Fruit fly (Drosophila melanogaster) whole organism, embryonic: ENCODE results near the gene iav.

ENCODE experiments used
- Abd-B ChIP-seq: fragments of 200-800 bp; sonication (Bioruptor generic); optimal IDR thresholded peaks from 2 replicates; lab custom pipeline; 2018; ENCODE audit warnings: missing biosample characterization, mild to moderate bottlenecking, missing genetic modification characterization, moderate library complexity
- Atf6 ChIP-seq: fragments of 200-800 bp; sonication (Bioruptor generic); IDR thresholded peaks from 2 replicates; pipeline ENCODE4 v1.3.6; 2022; ENCODE audit warnings: missing biosample characterization, missing genetic modification characterization
- BtbVII ChIP-seq: fragments of 200-800 bp; sonication (Bioruptor generic); optimal IDR thresholded peaks from 3 replicates; lab custom pipeline; 2017; ENCODE audit warnings: missing biosample characterization, mild to moderate bottlenecking, missing genetic modification characterization
- CG1024 ChIP-seq: fragments of 200-800 bp; sonication (Bioruptor generic); IDR thresholded peaks from 2 replicates; pipeline ENCODE4 v1.3.6; 2022; ENCODE audit warnings: missing biosample characterization, missing genetic modification characterization
- CG10321 ChIP-seq: fragments of 200-800 bp; sonication (Bioruptor generic); IDR thresholded peaks from 2 replicates; pipeline ENCODE4 v1.3.6; 2022; ENCODE audit warnings: missing biosample characterization, missing genetic modification characterization
- CG12744 ChIP-seq: fragments of 200-800 bp; sonication (Bioruptor generic); optimal IDR thresholded peaks from 2 replicates; lab custom pipeline; 2016; ENCODE audit warnings: missing biosample characterization, missing genetic modification characterization
- CG15073 ChIP-seq: fragments of 200-800 bp; sonication (Bioruptor generic); optimal IDR thresholded peaks from 2 replicates; lab custom pipeline; 2016; ENCODE audit warnings: missing biosample characterization, missing genetic modification characterization
- CG17186 ChIP-seq: fragments of 200-800 bp; sonication (Bioruptor generic); optimal IDR thresholded peaks from 3 replicates; lab custom pipeline; 2017; ENCODE audit warnings: missing biosample characterization, missing genetic modification reagents, missing genetic modification characterization
- CG18262 ChIP-seq: fragments of 200-800 bp; optimal IDR thresholded peaks from 3 replicates; lab custom pipeline; 2019; ENCODE audit warnings: missing biosample characterization, mild to moderate bottlenecking, missing genetic modification characterization, moderate library complexity
- CG18476 ChIP-seq: fragments of 200-800 bp; sonication (Bioruptor generic); optimal IDR thresholded peaks from 2 replicates; lab custom pipeline; 2016; ENCODE audit warnings: missing biosample characterization, mild to moderate bottlenecking, missing genetic modification characterization
- CG18764 ChIP-seq: fragments of 200-800 bp; sonication (Bioruptor generic); optimal IDR thresholded peaks from 3 replicates; lab custom pipeline; 2016; ENCODE audit warnings: missing biosample characterization, missing genetic modification characterization
- CG2199 ChIP-seq: fragments of 200-800 bp; sonication (Bioruptor generic); IDR thresholded peaks from 3 replicates; pipeline ENCODE4 v1.3.6; 2022; ENCODE audit warnings: missing biosample characterization, missing genetic modification characterization
- CG2875 ChIP-seq: fragments of 200-800 bp; sonication (Bioruptor generic); optimal IDR thresholded peaks from 2 replicates; lab custom pipeline; 2017; ENCODE audit warnings: missing biosample characterization, mild to moderate bottlenecking, missing genetic modification characterization, missing genetic modification reagents
- CG31365 ChIP-seq: fragments of 200-800 bp; sonication (Bioruptor generic); optimal IDR thresholded peaks from 2 replicates; lab custom pipeline; 2018; ENCODE audit warnings: missing biosample characterization, mild to moderate bottlenecking, missing genetic modification characterization
- CG31441 ChIP-seq: fragments of 200-800 bp; sonication (Bioruptor generic); IDR thresholded peaks from 2 replicates; pipeline ENCODE4 v1.3.6; 2022; ENCODE audit warnings: missing biosample characterization, missing genetic modification characterization
- CG34422 ChIP-seq: fragments of 200-800 bp; sonication (Bioruptor generic); IDR thresholded peaks from 3 replicates; pipeline ENCODE4 v1.3.6; 2022; ENCODE audit warnings: missing biosample characterization, missing genetic modification characterization
- CG3838 ChIP-seq: fragments of 200-800 bp; sonication (Bioruptor generic); optimal IDR thresholded peaks from 3 replicates; lab custom pipeline; 2016; ENCODE audit warnings: missing biosample characterization, missing genetic modification characterization
- CG43689 ChIP-seq: fragments of 200-800 bp; sonication (Bioruptor generic); IDR thresholded peaks from 2 replicates; pipeline ENCODE4 v1.3.6; 2022; ENCODE audit warnings: missing biosample characterization, missing genetic modification characterization
- CG6689 ChIP-seq: fragments of 200-800 bp; sonication (Bioruptor generic); IDR thresholded peaks from 2 replicates; pipeline ENCODE4 v1.3.6; 2022; ENCODE audit warnings: missing biosample characterization, missing genetic modification characterization
- CG8478 ChIP-seq: fragments of >200 bp; optimal IDR thresholded peaks from 2 replicates; lab custom pipeline; 2018
- CG9215 ChIP-seq: fragments of 200-800 bp; sonication (Bioruptor generic); IDR thresholded peaks from 2 replicates; pipeline ENCODE4 v1.3.6; 2022; ENCODE audit warnings: missing biosample characterization, missing genetic modification characterization
- CG9437 ChIP-seq: fragments of 200-800 bp; sonication (Bioruptor generic); optimal IDR thresholded peaks from 2 replicates; lab custom pipeline; 2018; ENCODE audit warnings: missing biosample characterization, mild to moderate bottlenecking, missing genetic modification characterization
- CHES-1-like ChIP-seq: fragments of 200-800 bp; sonication (Bioruptor generic); optimal IDR thresholded peaks from 2 replicates; lab custom pipeline; 2016; ENCODE audit warnings: missing biosample characterization, missing genetic modification characterization
- Drgx ChIP-seq: fragments of 200-800 bp; sonication (Bioruptor generic); IDR thresholded peaks from 2 replicates; pipeline ENCODE4 v1.3.6; 2022; ENCODE audit warnings: missing biosample characterization, missing genetic modification characterization
- HHEX ChIP-seq: fragments of 200-800 bp; sonication (Bioruptor generic); optimal IDR thresholded peaks from 3 replicates; lab custom pipeline; 2017; ENCODE audit warnings: missing biosample characterization, mild to moderate bottlenecking, missing genetic modification characterization, missing genetic modification reagents
- HLH3B ChIP-seq: fragments of 200-800 bp; sonication (Bioruptor generic); IDR thresholded peaks from 2 replicates; pipeline ENCODE4 v1.3.6; 2022; ENCODE audit warnings: missing biosample characterization, missing genetic modification characterization
- Lpt ChIP-seq: fragments of >200 bp; optimal IDR thresholded peaks from 2 replicates; lab custom pipeline; 2018; ENCODE audit warnings: missing biosample characterization, missing genetic modification characterization
- Max ChIP-seq: fragments of 200-800 bp; sonication (Bioruptor generic); optimal IDR thresholded peaks from 2 replicates; lab custom pipeline; 2016; ENCODE audit warnings: missing biosample characterization, mild to moderate bottlenecking, missing genetic modification characterization
- Mes4 ChIP-seq: fragments of 200-800 bp; sonication (Bioruptor generic); optimal IDR thresholded peaks from 2 replicates; lab custom pipeline; 2016; ENCODE audit warnings: missing biosample characterization, missing genetic modification characterization
- Scr ChIP-seq: fragments of 200-800 bp; sonication (Bioruptor generic); IDR thresholded peaks from 2 replicates; pipeline ENCODE4 v1.3.6; 2022; ENCODE audit warnings: missing biosample characterization, missing genetic modification characterization; ENCODE audit not compliant: partially characterized antibody
- Six4 ChIP-seq: fragments of 200-800 bp; sonication (Bioruptor generic); optimal IDR thresholded peaks from 2 replicates; lab custom pipeline; 2016; ENCODE audit warnings: missing biosample characterization, missing genetic modification characterization
- Tbp ChIP-seq: fragments of >200 bp; optimal IDR thresholded peaks from 2 replicates; lab custom pipeline; 2018; ENCODE audit warnings: missing biosample characterization, missing genetic modification characterization
- ase ChIP-seq: fragments of 200-800 bp; sonication (Bioruptor generic); IDR thresholded peaks from 3 replicates; pipeline ENCODE4 v1.3.6; 2022; ENCODE audit warnings: missing biosample characterization, missing genetic modification characterization
- br ChIP-seq: fragments of >200 bp; optimal IDR thresholded peaks from 2 replicates; lab custom pipeline; 2017
- cas ChIP-seq: fragments of 200-800 bp; sonication (Bioruptor generic); IDR thresholded peaks from 2 replicates; pipeline ENCODE4 v1.3.6; 2022; ENCODE audit warnings: missing biosample characterization, missing genetic modification characterization
- crp ChIP-seq, 2 experiments: fragments of 200-800 bp; sonication (Bioruptor generic); optimal IDR thresholded peaks; 2 replicates in 1 of 2; 3 replicates in 1 of 2; lab custom pipeline; 2017; ENCODE audit warnings: missing biosample characterization in 2 of 2, missing genetic modification characterization in 2 of 2, mild to moderate bottlenecking in 1 of 2, moderate library complexity in 1 of 2
- ewg ChIP-seq: fragments of 200-800 bp; sonication (Bioruptor generic); optimal IDR thresholded peaks from 3 replicates; lab custom pipeline; 2017; ENCODE audit warnings: mild to moderate bottlenecking, missing biosample characterization, missing genetic modification reagents, missing genetic modification characterization
- fd3F ChIP-seq: fragments of 200-800 bp; sonication (Bioruptor generic); optimal IDR thresholded peaks from 2 replicates; lab custom pipeline; 2018; ENCODE audit warnings: missing biosample characterization, mild to moderate bottlenecking, missing genetic modification characterization, moderate library complexity
- gce ChIP-seq: fragments of 200-800 bp; sonication (Bioruptor generic); IDR thresholded peaks from 3 replicates; pipeline ENCODE4 v1.3.6; 2022; ENCODE audit warnings: missing biosample characterization, missing genetic modification characterization
- gfzf ChIP-seq: fragments of 200-800 bp; sonication (Bioruptor generic); optimal IDR thresholded peaks from 2 replicates; lab custom pipeline; 2016; ENCODE audit warnings: missing biosample characterization, mild to moderate bottlenecking, missing genetic modification characterization, moderate library complexity
- gsb ChIP-seq: fragments of 200-800 bp; sonication (Bioruptor generic); IDR thresholded peaks from 2 replicates; pipeline ENCODE4 v1.3.6; 2022; ENCODE audit warnings: missing biosample characterization, missing genetic modification characterization
- jumu ChIP-seq: fragments of 200-800 bp; sonication (Bioruptor generic); optimal IDR thresholded peaks from 3 replicates; lab custom pipeline; 2016; ENCODE audit warnings: missing biosample characterization, missing genetic modification characterization
- lab ChIP-seq: fragments of 200-800 bp; sonication (Bioruptor generic); optimal IDR thresholded peaks from 3 replicates; lab custom pipeline; 2017; ENCODE audit warnings: missing biosample characterization, missing genetic modification characterization, mild to moderate bottlenecking, moderate library complexity, missing genetic modification reagents
- psq ChIP-seq: fragments of 200-800 bp; sonication (Bioruptor generic); optimal IDR thresholded peaks from 2 replicates; lab custom pipeline; 2017; ENCODE audit warnings: missing biosample characterization, missing genetic modification characterization
- trem ChIP-seq: fragments of 200-800 bp; optimal IDR thresholded peaks from 3 replicates; lab custom pipeline; 2019; ENCODE audit warnings: missing biosample characterization, mild to moderate bottlenecking, missing genetic modification characterization, moderate library complexity
- usp ChIP-seq: fragments of >200 bp; optimal IDR thresholded peaks from 2 replicates; lab custom pipeline; 2017; ENCODE audit warnings: missing biosample characterization, missing genetic modification characterization
- z ChIP-seq: fragments of 200-800 bp; sonication (Bioruptor generic); IDR thresholded peaks from 3 replicates; pipeline ENCODE4 v1.3.6; 2022; ENCODE audit warnings: missing biosample characterization, missing genetic modification characterization

Gene iav

DNA sequence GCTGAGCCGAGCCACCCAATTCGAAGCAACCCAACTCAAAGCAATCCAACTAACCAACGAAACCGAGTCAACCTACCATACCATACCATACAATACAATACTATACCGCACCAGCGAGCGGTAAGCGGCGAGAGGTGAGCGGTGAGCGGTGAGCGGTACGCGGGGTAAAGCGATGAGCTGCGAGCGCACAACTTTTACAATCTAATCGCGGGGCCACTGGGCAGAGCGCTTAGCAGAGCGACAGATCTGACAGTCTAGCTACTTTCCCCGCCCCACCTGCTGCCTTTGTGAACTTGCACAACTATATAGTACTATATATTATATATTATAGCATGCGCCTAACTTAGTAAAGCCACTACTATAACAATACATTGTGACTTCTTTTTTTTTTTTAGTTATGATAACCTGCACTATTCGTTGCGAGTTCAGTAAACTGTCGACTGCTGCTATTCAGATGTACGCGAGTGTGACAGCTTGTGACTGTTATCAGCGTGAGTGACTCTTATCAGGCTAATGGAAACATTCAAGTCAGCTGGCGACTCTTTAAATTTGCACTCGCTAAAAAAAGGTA lies 13.0 kb upstream of the iav start (continued):
- TF ChIP-seq crp (GFP tag; optimal IDR thresholded peaks at IDR 0.05; lab: Kevin White, UChicago) (peak in 1 of 2 experiments; percentile 26), CG43689 (GFP tag; lab: Robert Waterston, UW) (no peak), HHEX (no peak), CG9215 (GFP tag; lab: Robert Waterston, UW) (peak; percentile 33; the same call in 1 of the 2 replicates), Max (GFP tag; lab: Kevin White, UChicago) (no peak), br (lab: Kevin White, UChicago) (no peak), CG15073 (GFP tag; lab: Kevin White, UChicago) (no peak), Six4 (peak; percentile 9), Drgx (GFP tag; lab: Robert Waterston, UW) (peak; percentile 47; the same call in 1 of the 2 replicates), gfzf (no peak), lab (peak; percentile 62), Atf6 (peak; percentile 60; the same call in 1 of the 2 replicates), ase (no peak), trem (tag; lab: Kevin White, UChicago) (no peak), CG31441 (GFP tag; lab: Robert Waterston, UW) (peak; percentile 51; the same call in 1 of the 2 replicates), CG18764 (GFP tag; lab: Kevin White, UChicago) (no peak), CG31365 (tag; lab: Kevin White, UChicago) (no peak), Tbp (GFP tag; lab: Kevin White, UChicago) (no peak), CG1024 (no peak), CG17186 (GFP tag; lab: Kevin White, UChicago) (no peak), CG18262 (tag; lab: Kevin White, UChicago) (peak; percentile 35), jumu (no peak), CG10321 (no peak), ewg (GFP tag; lab: Kevin White, UChicago) (no peak), Abd-B (GFP tag; lab: Kevin White, UChicago) (no peak), CG34422 (GFP tag; lab: Robert Waterston, UW) (0 out of 3 replicates have a peak, but pooled peaks have one; percentile 56), CG3838 (no peak), CG9437 (GFP tag; lab: Kevin White, UChicago) (no peak), psq (GFP tag; lab: Kevin White, UChicago) (no peak), gsb (GFP tag; lab: Robert Waterston, UW) (no peak), HLH3B (peak; percentile 23; the same call in 1 of the 2 replicates), CG6689 (GFP tag; lab: Robert Waterston, UW) (peak; percentile 48), Scr (no peak), Mes4 (GFP tag; lab: Kevin White, UChicago) (no peak), CG2199 (GFP tag; lab: Robert Waterston, UW) (peak; percentile 98), CHES-1-like (no peak), cas (GFP tag; lab: Robert Waterston, UW) (0 out of 2 replicates have a peak, but pooled peaks have one; percentile 44), CG8478 (no peak), CG12744 (GFP tag; lab: Kevin White, UChicago) (no peak), usp (no peak), CG18476 (GFP tag; lab: Kevin White, UChicago) (no peak), CG2875 (GFP tag; lab: Kevin White, UChicago) (no peak), BtbVII (GFP tag; lab: Kevin White, UChicago) (no peak), Lpt (GFP tag; lab: Kevin White, UChicago) (no peak), gce (GFP tag; lab: Robert Waterston, UW) (no peak), fd3F (GFP tag; lab: Kevin White, UChicago) (no peak), z (GFP tag; lab: Robert Waterston, UW) (peak; percentile 67; the same call in 2 of the 3 replicates)
